Fruit fly (Drosophila melanogaster) whole organism, wandering third instar larva: ENCODE data around the gene CG3558.

Experiments
- Abd-B ChIP-seq: fragments of >200 bp; optimal IDR thresholded peaks from 2 replicates; lab custom pipeline; 2017; ENCODE audit warnings: missing biosample characterization, missing genetic modification characterization
- CG32264 ChIP-seq: fragments of 200-800 bp; sonication (Bioruptor generic); optimal IDR thresholded peaks from 2 replicates; lab custom pipeline; 2016; ENCODE audit warnings: missing biosample characterization, missing genetic modification characterization
- CG9705 ChIP-seq: fragments of 200-800 bp; sonication (Bioruptor generic); optimal IDR thresholded peaks from 2 replicates; lab custom pipeline; 2018; ENCODE audit warnings: missing biosample characterization, mild to moderate bottlenecking, missing genetic modification characterization
- CrebA ChIP-seq: fragments of 200-800 bp; sonication (Bioruptor generic); optimal IDR thresholded peaks from 2 replicates; lab custom pipeline; 2016; ENCODE audit warnings: missing biosample characterization, mild to moderate bottlenecking, missing genetic modification characterization, borderline replicate concordance
- Dfd ChIP-seq: fragments of >200 bp; optimal IDR thresholded peaks from 2 replicates; lab custom pipeline; 2017; ENCODE audit warnings: missing biosample characterization, missing genetic modification characterization
- Dif ChIP-seq: fragments of 200-275, 200-300 bp; sonication (Bioruptor generic); optimal IDR thresholded peaks from 2 replicates; lab custom pipeline; 2018; ENCODE audit warnings: missing biosample characterization, missing genetic modification characterization; ENCODE audit not compliant: partially characterized antibody
- GATAd ChIP-seq: sonication (Bioruptor generic); optimal IDR thresholded peaks from 2 replicates; lab custom pipeline; 2016; ENCODE audit warnings: missing biosample characterization, missing genetic modification characterization
- HLH106 ChIP-seq: fragments of 200-800 bp; optimal IDR thresholded peaks from 3 replicates; lab custom pipeline; 2019; ENCODE audit warnings: missing biosample characterization, mild to moderate bottlenecking, missing genetic modification characterization, moderate library complexity
- Hnf4 ChIP-seq: fragments of 200-800 bp; sonication (Bioruptor generic); optimal IDR thresholded peaks from 2 replicates; lab custom pipeline; 2016; ENCODE audit warnings: missing biosample characterization, mild to moderate bottlenecking, missing genetic modification characterization
- Hr78 ChIP-seq: fragments of >200 bp; optimal IDR thresholded peaks from 2 replicates; lab custom pipeline; 2017; ENCODE audit warnings: missing biosample characterization, missing genetic modification characterization
- Hr83 ChIP-seq: fragments of 200-300 bp; sonication (Bioruptor generic); optimal IDR thresholded peaks from 2 replicates; lab custom pipeline; 2016; ENCODE audit warnings: missing biosample characterization, mild to moderate bottlenecking, missing genetic modification characterization, moderate library complexity; ENCODE audit not compliant: poor library complexity, severe bottlenecking
- Jra ChIP-seq: sonication (Bioruptor generic); optimal IDR thresholded peaks from 2 replicates; lab custom pipeline; 2016; ENCODE audit warnings: missing biosample characterization, missing genetic modification characterization
- Mio ChIP-seq: sonication (Bioruptor generic); optimal IDR thresholded peaks from 2 replicates; lab custom pipeline; 2016; ENCODE audit warnings: missing biosample characterization, missing genetic modification characterization
- Myc ChIP-seq: fragments of >200 bp; optimal IDR thresholded peaks from 2 replicates; lab custom pipeline; 2017
- N ChIP-seq: fragments of >200 bp; optimal IDR thresholded peaks from 2 replicates; lab custom pipeline; 2018; ENCODE audit warnings: missing biosample characterization, missing external identifiers, missing genetic modification characterization
- OdsH ChIP-seq: fragments of 200-800 bp; sonication (Bioruptor generic); optimal IDR thresholded peaks from 2 replicates; lab custom pipeline; 2016; ENCODE audit warnings: missing biosample characterization, mild to moderate bottlenecking, missing genetic modification characterization
- Rel ChIP-seq, 2 experiments: fragments of 200-800 bp; sonication (Bioruptor generic) in 1 of 2; optimal IDR thresholded peaks; 2 replicates in 1 of 2; 3 replicates in 1 of 2; lab custom pipeline; 2016 to 2019; ENCODE audit warnings: mild to moderate bottlenecking in 2 of 2, missing biosample characterization in 2 of 2, missing genetic modification characterization in 2 of 2, moderate library complexity in 1 of 2
- Sp1 ChIP-seq: fragments of 200-800 bp; sonication (Bioruptor generic); optimal IDR thresholded peaks from 3 replicates; lab custom pipeline; 2019; ENCODE audit warnings: missing biosample characterization, mild to moderate bottlenecking, missing genetic modification characterization, moderate library complexity
- Vsx2 ChIP-seq: fragments of 200-300, 225-300 bp; sonication (Bioruptor generic); optimal IDR thresholded peaks from 2 replicates; lab custom pipeline; 2018; ENCODE audit warnings: missing biosample characterization, missing genetic modification characterization; ENCODE audit not compliant: partially characterized antibody
- br ChIP-seq: fragments of 200-800 bp; sonication (Bioruptor generic); optimal IDR thresholded peaks from 2 replicates; lab custom pipeline; 2016; ENCODE audit warnings: missing biosample characterization, missing genetic modification characterization
- brk ChIP-seq: fragments of 200-800 bp; sonication (Bioruptor generic); optimal IDR thresholded peaks from 2 replicates; lab custom pipeline; 2016; ENCODE audit warnings: missing biosample characterization, mild to moderate bottlenecking, missing genetic modification characterization
- dl ChIP-seq, 2 experiments: fragments of 175-275, 200-275 bp in 1 of 2; fragments of 200-275 bp in 1 of 2; sonication (Bioruptor generic); optimal IDR thresholded peaks; lab custom pipeline; 2018; ENCODE audit warnings: mild to moderate bottlenecking in 2 of 2, missing biosample characterization in 2 of 2, missing genetic modification characterization in 2 of 2, moderate library complexity in 2 of 2; ENCODE audit not compliant: partially characterized antibody in 2 of 2, insufficient read depth in 1 of 2
- dmrt93B ChIP-seq: fragments of 200-800 bp; sonication (Bioruptor generic); optimal IDR thresholded peaks from 2 replicates; lab custom pipeline; 2018; ENCODE audit warnings: missing biosample characterization, mild to moderate bottlenecking, missing genetic modification characterization
- dsf ChIP-seq: sonication (Bioruptor generic); optimal IDR thresholded peaks from 2 replicates; lab custom pipeline; 2016; ENCODE audit warnings: missing biosample characterization, missing genetic modification characterization, borderline replicate concordance
- ey ChIP-seq: fragments of 200-800 bp; sonication (Bioruptor generic); optimal IDR thresholded peaks from 2 replicates; lab custom pipeline; 2016; ENCODE audit warnings: missing biosample characterization, missing genetic modification characterization
- foxo ChIP-seq, 2 experiments: fragments of 200-800 bp; sonication (Bioruptor generic); optimal IDR thresholded peaks; 2 replicates in 1 of 2; 3 replicates in 1 of 2; lab custom pipeline; 2016 to 2017; ENCODE audit warnings: missing biosample characterization in 2 of 2, missing genetic modification characterization in 2 of 2
- fru ChIP-seq: fragments of 200-800 bp; sonication (Bioruptor generic); optimal IDR thresholded peaks from 3 replicates; lab custom pipeline; 2016; ENCODE audit warnings: missing biosample characterization, mild to moderate bottlenecking, missing genetic modification characterization
- h ChIP-seq: fragments of 200-800 bp; sonication (Bioruptor generic); optimal IDR thresholded peaks from 3 replicates; lab custom pipeline; 2016; ENCODE audit warnings: missing biosample characterization, mild to moderate bottlenecking, missing genetic modification characterization
- jim ChIP-seq: fragments of 175-275, 200-325 bp; sonication (Bioruptor generic); optimal IDR thresholded peaks from 2 replicates; lab custom pipeline; 2016; ENCODE audit warnings: missing biosample characterization, mild to moderate bottlenecking, missing genetic modification characterization
- lola ChIP-seq: fragments of >200 bp; optimal IDR thresholded peaks from 2 replicates; lab custom pipeline; 2017; ENCODE audit warnings: missing biosample characterization, missing genetic modification characterization
- pan ChIP-seq: fragments of >200 bp; optimal IDR thresholded peaks from 2 replicates; lab custom pipeline; 2017
- psq ChIP-seq: fragments of 200-800 bp; sonication (Bioruptor generic); optimal IDR thresholded peaks from 3 replicates; lab custom pipeline; 2017; ENCODE audit warnings: missing biosample characterization, mild to moderate bottlenecking, missing genetic modification characterization, moderate library complexity
- rgr ChIP-seq: fragments of 200-800 bp; sonication (Bioruptor generic); optimal IDR thresholded peaks from 3 replicates; lab custom pipeline; 2016; ENCODE audit warnings: missing biosample characterization, mild to moderate bottlenecking, missing genetic modification characterization
- sage ChIP-seq: fragments of 200-800 bp; sonication (Bioruptor generic); optimal IDR thresholded peaks from 2 replicates; lab custom pipeline; 2016; ENCODE audit warnings: missing biosample characterization, mild to moderate bottlenecking, missing genetic modification characterization
- sv ChIP-seq: fragments of 200-800 bp; sonication (Bioruptor generic); optimal IDR thresholded peaks from 3 replicates; lab custom pipeline; 2016; ENCODE audit warnings: missing biosample characterization, missing genetic modification characterization
- tai ChIP-seq: sonication (Bioruptor generic); optimal IDR thresholded peaks from 2 replicates; lab custom pipeline; 2016; ENCODE audit warnings: missing biosample characterization, missing genetic modification characterization
- usp ChIP-seq: fragments of >200 bp; optimal IDR thresholded peaks from 2 replicates; lab custom pipeline; 2017; ENCODE audit warnings: missing biosample characterization, missing genetic modification characterization
- woc ChIP-seq: sonication (Bioruptor generic); optimal IDR thresholded peaks from 2 replicates; lab custom pipeline; 2016; ENCODE audit warnings: missing biosample characterization, mild to moderate bottlenecking, missing genetic modification characterization

Gene CG3558

dm6 chr2L:2957547-2958174 is 35.0 kb upstream of the CG3558 start (continued):
- peak; percentile 89 for TF ChIP-seq Sp1
- no peak for TF ChIP-seq Abd-B (GFP tag; lab: Kevin White, UChicago)

dm6 chr2L:2958858-2959257 is 33.8 kb upstream of the CG3558 start:
- TF ChIP-seq dl (GFP tag; optimal IDR thresholded peaks at IDR 0.05; lab: Kevin White, UChicago; ENCODE audit: insufficient read depth in 1 of 2, partially characterized antibody in 2 of 2) (peak; percentile 4 to 11), woc (GFP tag; lab: Kevin White, UChicago) (no peak)
- TF ChIP-seq, all 38 proteins: peak for 1

dm6 chr2L:2966917-2967316 is 25.8 kb upstream of the CG3558 start:
- no peak for TF ChIP-seq dl (GFP tag; optimal IDR thresholded peaks at IDR 0.05; lab: Kevin White, UChicago; ENCODE audit: insufficient read depth in 1 of 2, partially characterized antibody in 2 of 2)
- no peak for TF ChIP-seq lola (GFP tag; lab: Kevin White, UChicago)
- TF ChIP-seq woc (GFP tag; lab: Kevin White, UChicago) = no peak

- TF ChIP-seq brk (GFP tag; lab: Kevin White, UChicago) = no peak
- no peak for TF ChIP-seq rgr (GFP tag; lab: Kevin White, UChicago)
- no peak for TF ChIP-seq usp (GFP tag; lab: Kevin White, UChicago)
- TF ChIP-seq br (GFP tag; lab: Kevin White, UChicago) = no peak
- no peak for TF ChIP-seq Jra (GFP tag; lab: Kevin White, UChicago)
- no peak for TF ChIP-seq CrebA
- no peak for TF ChIP-seq Hr78
These were observed 23.2 kb upstream of the CG3558 start, which contains the start of gene Ts for dm6 chr2L:2969438-2969837. Ts (minus strand) TSS chr2L:2969638.

dm6 chr2L:2972439-2972936 is 20.2 kb upstream of the CG3558 start, which contains the start of the genes Rrp1 and gammaTub23C:
Rrp1 (minus strand) TSS chr2L:2972508.
gammaTub23C (plus strand) TSS chr2L:2972891.
- TF ChIP-seq Abd-B (GFP tag; lab: Kevin White, UChicago) (no peak), Dfd (GFP tag; lab: Kevin White, UChicago) (no peak), jim (no peak), Mio (GFP tag; lab: Kevin White, UChicago) (no peak), usp (GFP tag; lab: Kevin White, UChicago) (no peak), woc (GFP tag; lab: Kevin White, UChicago) (peak; percentile 88), Vsx2 (GFP tag; lab: Kevin White, UChicago) (no peak), foxo (GFP tag; optimal IDR thresholded peaks at IDR 0.05; lab: Kevin White, UChicago) (peak in 1 of 2 experiments; percentile 91), dl (GFP tag; optimal IDR thresholded peaks at IDR 0.05; lab: Kevin White, UChicago; ENCODE audit: insufficient read depth in 1 of 2, partially characterized antibody in 2 of 2) (no peak), N (GFP tag; lab: Kevin White, UChicago) (no peak), Myc (lab: Kevin White, UChicago) (peak; percentile 55), GATAd (GFP tag; lab: Kevin White, UChicago) (peak; percentile 43), ey (GFP tag; lab: Kevin White, UChicago) (peak; percentile 81), psq (GFP tag; lab: Kevin White, UChicago) (peak; percentile 86), sage (GFP tag; lab: Kevin White, UChicago) (no peak), fru (GFP tag; lab: Kevin White, UChicago) (peak; percentile 83), dmrt93B (GFP tag; lab: Kevin White, UChicago) (peak; percentile 93), tai (GFP tag; lab: Kevin White, UChicago) (no peak), h (GFP tag; lab: Kevin White, UChicago) (peak; percentile 86), HLH106 (peak; percentile 90), Sp1 (peak; percentile 90), br (GFP tag; lab: Kevin White, UChicago) (peak; percentile 77), sv (GFP tag; lab: Kevin White, UChicago) (peak; percentile 89), Hr83 (GFP tag; lab: Kevin White, UChicago) (peak; percentile 39), Rel (GFP tag; optimal IDR thresholded peaks at IDR 0.05; lab: Kevin White, UChicago) (no peak), Rel (tag; optimal IDR thresholded peaks at IDR 0.05; lab: Kevin White, UChicago) (peak; percentile 89), Dif (GFP tag; lab: Kevin White, UChicago) (no peak), CrebA (no peak), lola (GFP tag; lab: Kevin White, UChicago) (no peak), OdsH (GFP tag; lab: Kevin White, UChicago) (peak; percentile 88), Hr78 (no peak), pan (no peak), CG9705 (peak; percentile 84), dsf (GFP tag; lab: Kevin White, UChicago) (peak; percentile 38), CG32264 (GFP tag; lab: Kevin White, UChicago) (peak; percentile 18), rgr (GFP tag; lab: Kevin White, UChicago) (peak; percentile 90), Hnf4 (GFP tag; lab: Kevin White, UChicago) (no peak), Jra (GFP tag; lab: Kevin White, UChicago) (peak; percentile 78), brk (GFP tag; lab: Kevin White, UChicago) (no peak)
